Worm (Caenorhabditis elegans): ENCODE data around the gene F55C10.5.

F55C10.5 gene

ce11 chrV:11415059-11415458 lies 32.2 kb downstream of the F55C10.5 start, which contains the start of gene deg-3:
Gene deg-3 (minus strand): TSS chrV:11415159.
- TF ChIP-seq mxl-1 (tag; optimal IDR thresholded peaks at IDR 0.05), result no peak
- no peak for TF ChIP-seq tbx-9 (tag; optimal IDR thresholded peaks at IDR 0.05; ENCODE audit: borderline replicate concordance)
- TF ChIP-seq madf-3 (GFP tag; IDR thresholded peaks at IDR 0.05), result no peak
- TF ChIP-seq tlf-1 (GFP tag; optimal IDR thresholded peaks at IDR 0.05), result no peak
- TF ChIP-seq F52B5.7 (tag; optimal IDR thresholded peaks at IDR 0.05), result no peak
- no peak for TF ChIP-seq snpc-1.3 (tag; optimal IDR thresholded peaks at IDR 0.05; ENCODE audit: insufficient read depth)
- no peak for TF ChIP-seq efl-1 (GFP tag; optimal IDR thresholded peaks at IDR 0.05)
- no peak for TF ChIP-seq T07F8.4 (tag; optimal IDR thresholded peaks at IDR 0.05)
- TF ChIP-seq nfya-2 (GFP tag; IDR thresholded peaks at IDR 0.05), result no peak
- no peak for TF ChIP-seq pbrm-1 (GFP tag; IDR thresholded peaks at IDR 0.05)
- TF ChIP-seq bed-1 (GFP tag; IDR thresholded peaks at IDR 0.05), result no peak
- TF ChIP-seq snpc-1.1 (tag; optimal IDR thresholded peaks at IDR 0.05; ENCODE audit: insufficient read depth), result no peak

ce11 chrV:11421605-11422004 lies 38.7 kb downstream of the F55C10.5 start, which contains the start of gene des-2:
Gene des-2 (minus strand): TSS chrV:11421705.
- TF ChIP-seq ztf-22 (GFP tag; optimal IDR thresholded peaks at IDR 0.05), result no peak
- no peak for TF ChIP-seq unc-130 (GFP tag; optimal IDR thresholded peaks at IDR 0.05)
- no peak for TF ChIP-seq F49E8.2 (tag; optimal IDR thresholded peaks at IDR 0.05; ENCODE audit: insufficient read depth)
- no peak for TF ChIP-seq tbp1 (GFP tag; optimal IDR thresholded peaks at IDR 0.05)

- no peak for TF ChIP-seq snpc-3.4 (tag; optimal IDR thresholded peaks at IDR 0.05)
These were observed 41.7 kb downstream of the F55C10.5 start, which contains the start of gene T26H10.2 for ce11 chrV:11424565-11424964. Gene T26H10.2 (minus strand): TSS chrV:11424665.

DNA sequence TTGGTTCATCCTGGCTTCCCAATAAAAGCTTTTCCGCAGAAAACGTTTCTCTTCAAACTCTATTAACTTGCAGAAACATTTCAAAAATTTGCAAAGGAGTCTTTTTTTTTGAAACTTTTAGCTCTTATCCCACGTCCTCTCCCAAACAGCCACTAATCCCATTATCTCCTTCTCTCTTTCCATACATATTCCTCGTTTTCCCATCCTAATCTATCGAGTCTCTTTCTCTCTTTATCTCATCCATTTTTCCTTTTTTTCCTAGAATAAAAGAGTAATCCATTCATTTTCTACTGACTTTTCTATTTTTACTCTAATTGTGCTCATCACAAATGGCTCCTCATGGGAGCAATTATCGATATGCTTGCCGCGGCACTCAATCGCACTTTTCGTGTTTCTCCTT lies 45.8 kb downstream of the F55C10.5 start:
- no peak for TF ChIP-seq tbx-9 (tag; optimal IDR thresholded peaks at IDR 0.05; ENCODE audit: borderline replicate concordance)
- no peak for TF ChIP-seq pha-4 (tag; optimal IDR thresholded peaks at IDR 0.05)
- no peak for TF ChIP-seq ztf-6 (GFP tag; IDR thresholded peaks at IDR 0.05)
- no peak for TF ChIP-seq dpff-1 (tag; optimal IDR thresholded peaks at IDR 0.05)
- no peak for TF ChIP-seq hlh-26 (GFP tag; conservative IDR thresholded peaks at IDR 0.05)
- no peak for TF ChIP-seq ceh-91 (GFP tag; IDR thresholded peaks at IDR 0.05)
- no peak for TF ChIP-seq xnd-1 (tag; optimal IDR thresholded peaks at IDR 0.05)
- TF ChIP-seq D2030.7 (GFP tag; IDR thresholded peaks at IDR 0.05), result no peak
- no peak for TF ChIP-seq dpl-1 (GFP tag; optimal IDR thresholded peaks at IDR 0.05)
- TF ChIP-seq rcor-1 (GFP tag; IDR thresholded peaks at IDR 0.05), result no peak

- TF ChIP-seq chd-7 (tag; optimal IDR thresholded peaks at IDR 0.05), result no peak
- no peak for TF ChIP-seq ceh-58 (GFP tag; IDR thresholded peaks at IDR 0.05)
- no peak for TF ChIP-seq snpc-4 (GFP tag; optimal IDR thresholded peaks at IDR 0.05)
- TF ChIP-seq snpc-4 (tag; optimal IDR thresholded peaks at IDR 0.05), result no peak
- no peak for TF ChIP-seq ZK185.1 (tag; optimal IDR thresholded peaks at IDR 0.05; ENCODE audit: poor library complexity, severe bottlenecking)
- TF ChIP-seq D2030.7 (GFP tag; IDR thresholded peaks at IDR 0.05), result no peak
- no peak for TF ChIP-seq Y53F4B.3 (GFP tag; IDR thresholded peaks at IDR 0.05)
- no peak for TF ChIP-seq nhr-27 (tag; optimal IDR thresholded peaks at IDR 0.05)
- no peak for TF ChIP-seq lin-35 (GFP tag; optimal IDR thresholded peaks at IDR 0.05)
- no peak for TF ChIP-seq nfyb-1 (GFP tag; IDR thresholded peaks at IDR 0.05)
- no peak for TF ChIP-seq C06A6.2 (GFP tag; conservative IDR thresholded peaks at IDR 0.05)
- TF ChIP-seq F23B12.7 (tag; optimal IDR thresholded peaks at IDR 0.05; ENCODE audit: insufficient read depth), result no peak
- no peak for TF ChIP-seq unc-130 (GFP tag; optimal IDR thresholded peaks at IDR 0.05)
- TF ChIP-seq B0035.1 (tag; optimal IDR thresholded peaks at IDR 0.05), result no peak
- no peak for TF ChIP-seq ccch-3 (GFP tag; optimal IDR thresholded peaks at IDR 0.05)
- no peak for TF ChIP-seq ceh-100 (GFP tag; IDR thresholded peaks at IDR 0.05)
- no peak for TF ChIP-seq lir-1 (GFP tag; conservative IDR thresholded peaks at IDR 0.05)
These were observed 47.9 kb downstream of the F55C10.5 start for ce11 chrV:11430823-11431222.

All from whole organism, young adult.